Fruit fly (Drosophila melanogaster): ENCODE measurements around the gene CG6607.
A peak's percentile ranks its signal among the peaks of the same experiment; 100 is the strongest.

CG6607 gene

DNA sequence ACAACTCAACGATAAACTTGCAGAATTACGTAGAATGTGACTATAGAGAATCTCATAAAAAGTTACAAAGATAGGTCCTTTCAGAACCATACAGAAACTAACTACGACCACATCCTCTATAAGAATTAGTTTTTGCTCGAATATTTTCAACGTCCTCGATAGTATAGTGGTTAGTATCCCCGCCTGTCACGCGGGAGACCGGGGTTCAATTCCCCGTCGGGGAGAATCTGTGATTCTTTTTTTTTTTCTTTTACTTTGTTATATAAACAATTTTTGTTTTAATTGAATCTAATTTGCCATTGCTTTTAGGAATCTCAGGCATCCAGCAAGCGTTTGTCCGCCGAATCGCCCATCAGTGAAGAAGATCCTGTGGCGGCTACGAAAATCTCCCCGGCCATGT lies 27.3 kb downstream of the CG6607 start:
- no peak for TF ChIP-seq CG7101 (tag; optimal IDR thresholded peaks at IDR 0.05)
- no peak for TF ChIP-seq Hr96 (GFP tag; optimal IDR thresholded peaks at IDR 0.05)
- TF ChIP-seq Mnt (GFP tag; optimal IDR thresholded peaks at IDR 0.05): no peak
- TF ChIP-seq bab1 (GFP tag; optimal IDR thresholded peaks at IDR 0.05): no peak
- no peak for TF ChIP-seq CG5204 (GFP tag; optimal IDR thresholded peaks at IDR 0.05)
- no peak for TF ChIP-seq Clk (GFP tag; optimal IDR thresholded peaks at IDR 0.05)
- no peak for TF ChIP-seq cnc (optimal IDR thresholded peaks at IDR 0.05)
- TF ChIP-seq CG12768 (GFP tag; optimal IDR thresholded peaks at IDR 0.05): no peak
- no peak for TF ChIP-seq cic (GFP tag; optimal IDR thresholded peaks at IDR 0.05)
- TF ChIP-seq kay (GFP tag; ENCODE audit: borderline replicate concordance): no peak
- no peak for TF ChIP-seq CG14711 (tag; optimal IDR thresholded peaks at IDR 0.05)
- TF ChIP-seq CG7045 (GFP tag; optimal IDR thresholded peaks at IDR 0.05): no peak
- TF ChIP-seq toe (GFP tag; optimal IDR thresholded peaks at IDR 0.05): no peak

DNA sequence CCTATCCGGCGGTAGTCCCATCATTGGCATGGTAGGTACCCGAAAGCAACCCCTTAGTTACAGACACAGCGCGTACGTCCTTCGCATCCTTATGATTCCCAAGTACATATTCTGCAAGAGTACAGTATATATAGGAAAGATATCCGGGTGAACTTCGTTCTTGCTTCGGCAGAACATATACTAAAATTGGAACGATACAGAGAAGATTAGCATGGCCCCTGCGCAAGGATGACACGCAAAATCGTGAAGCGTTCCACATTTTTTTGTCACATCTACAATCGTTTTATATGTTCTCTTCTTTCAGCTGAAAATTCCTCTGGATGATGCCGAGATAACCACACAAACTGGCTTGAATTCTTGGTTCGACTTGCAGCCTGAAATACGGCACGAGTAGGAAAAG lies 28.1 kb downstream of the CG6607 start:
- peak; percentile 27 for TF ChIP-seq kay (GFP tag; ENCODE audit: borderline replicate concordance)
- TF ChIP-seq ovo (GFP tag; optimal IDR thresholded peaks at IDR 0.05): no peak

DNA sequence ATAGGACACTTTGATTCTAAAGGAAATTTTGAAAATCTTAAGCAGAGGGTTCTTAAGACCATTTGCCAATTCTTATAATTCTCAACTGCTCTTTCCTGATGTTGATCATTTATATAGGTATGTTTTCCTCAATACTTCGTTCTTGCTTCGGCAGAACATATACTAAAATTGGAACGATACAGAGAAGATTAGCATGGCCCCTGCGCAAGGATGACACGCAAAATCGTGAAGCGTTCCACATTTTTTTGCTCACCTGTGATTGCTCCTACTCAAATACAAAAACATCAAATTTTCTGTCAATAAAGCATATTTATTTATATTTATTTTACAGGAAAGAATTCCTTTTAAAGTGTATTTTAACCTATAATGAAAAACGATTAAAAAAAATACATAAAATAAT lies 28.7 kb downstream of the CG6607 start:
- no peak for TF ChIP-seq CG1620 (GFP tag; optimal IDR thresholded peaks at IDR 0.05)

DNA sequence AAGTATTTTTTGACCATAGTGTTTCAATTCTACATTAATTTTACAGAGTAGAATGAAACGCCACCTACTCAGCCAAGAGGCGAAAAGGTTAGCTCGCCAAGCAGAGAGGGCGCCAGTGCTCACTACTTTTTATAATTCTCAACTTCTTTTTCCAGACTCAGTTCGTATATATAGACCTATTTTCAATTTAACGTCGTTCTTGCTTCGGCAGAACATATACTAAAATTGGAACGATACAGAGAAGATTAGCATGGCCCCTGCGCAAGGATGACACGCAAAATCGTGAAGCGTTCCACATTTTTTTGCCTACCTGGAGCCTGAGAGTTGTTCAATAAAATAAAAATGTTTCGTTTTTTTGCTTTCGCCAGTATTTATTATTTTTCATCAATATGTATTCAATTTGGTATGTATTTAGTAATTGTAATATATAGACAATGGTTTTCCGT lies 29.2 kb downstream of the CG6607 start:
- TF ChIP-seq toe (GFP tag; optimal IDR thresholded peaks at IDR 0.05) (no peak), CG33017 (tag; optimal IDR thresholded peaks at IDR 0.05) (no peak), CG1620 (GFP tag; optimal IDR thresholded peaks at IDR 0.05) (peak; percentile 74), cic (GFP tag; optimal IDR thresholded peaks at IDR 0.05) (peak; percentile 70), CG11617 (GFP tag; optimal IDR thresholded peaks at IDR 0.05) (peak; percentile 33), CG14711 (tag; optimal IDR thresholded peaks at IDR 0.05) (no peak), Clk (GFP tag; optimal IDR thresholded peaks at IDR 0.05) (no peak), cnc (optimal IDR thresholded peaks at IDR 0.05) (peak; percentile 55 to 78), bab1 (GFP tag; optimal IDR thresholded peaks at IDR 0.05) (peak; percentile 37), kay (GFP tag; ENCODE audit: borderline replicate concordance) (no peak), Hr96 (GFP tag; optimal IDR thresholded peaks at IDR 0.05) (no peak), CG7045 (GFP tag; optimal IDR thresholded peaks at IDR 0.05) (peak; percentile 4), CG5204 (GFP tag; optimal IDR thresholded peaks at IDR 0.05) (no peak), Mnt (GFP tag; optimal IDR thresholded peaks at IDR 0.05) (peak; percentile 17), CG7101 (tag; optimal IDR thresholded peaks at IDR 0.05) (peak; percentile 47), pad (GFP tag; optimal IDR thresholded peaks at IDR 0.05) (peak; percentile 59), ovo (GFP tag; optimal IDR thresholded peaks at IDR 0.05) (peak; percentile 23), Crg-1 (GFP tag; optimal IDR thresholded peaks at IDR 0.05) (peak; percentile 80), tj (GFP tag; optimal IDR thresholded peaks at IDR 0.05) (peak; percentile 18), CG12768 (GFP tag; optimal IDR thresholded peaks at IDR 0.05) (peak; percentile 34)

- TF ChIP-seq CG1620 (GFP tag; optimal IDR thresholded peaks at IDR 0.05): no peak
- TF ChIP-seq Clk (GFP tag; optimal IDR thresholded peaks at IDR 0.05): no peak
- TF ChIP-seq CG11617 (GFP tag; optimal IDR thresholded peaks at IDR 0.05): no peak
- TF ChIP-seq toe (GFP tag; optimal IDR thresholded peaks at IDR 0.05): no peak
- no peak for TF ChIP-seq Hr96 (GFP tag; optimal IDR thresholded peaks at IDR 0.05)
- TF ChIP-seq ovo (GFP tag; optimal IDR thresholded peaks at IDR 0.05): no peak
- no peak for TF ChIP-seq pad (GFP tag; optimal IDR thresholded peaks at IDR 0.05)
- no peak for TF ChIP-seq cic (GFP tag; optimal IDR thresholded peaks at IDR 0.05)
- TF ChIP-seq CG12768 (GFP tag; optimal IDR thresholded peaks at IDR 0.05): no peak
Observed at dm6 chr3R:24562323-24563025, 34.6 kb downstream of the CG6607 start.

dm6 chr3R:24563039-24563825 lies 35.4 kb downstream of the CG6607 start:
- TF ChIP-seq CG7045 (GFP tag; optimal IDR thresholded peaks at IDR 0.05) (no peak), cic (GFP tag; optimal IDR thresholded peaks at IDR 0.05) (peak; percentile 25), kay (GFP tag; ENCODE audit: borderline replicate concordance) (peak; percentile 82)

dm6 chr3R:24564191-24564798 lies 36.4 kb downstream of the CG6607 start:
- TF ChIP-seq tj (GFP tag; optimal IDR thresholded peaks at IDR 0.05) (no peak), kay (GFP tag; ENCODE audit: borderline replicate concordance) (peak; percentile 56)
